Fruit fly (Drosophila melanogaster) whole organism, embryonic: Measurements from ENCODE around the gene CG11378.

ENCODE experiments used
- Abd-B ChIP-seq: fragments of 200-800 bp; sonication (Bioruptor generic); optimal IDR thresholded peaks from 2 replicates; lab custom pipeline; 2018; ENCODE audit warnings: missing biosample characterization, mild to moderate bottlenecking, missing genetic modification characterization, moderate library complexity
- Asciz ChIP-seq: fragments of 200-800 bp; sonication (Bioruptor generic); optimal IDR thresholded peaks from 2 replicates; lab custom pipeline; 2017; ENCODE audit warnings: missing biosample characterization, mild to moderate bottlenecking, missing genetic modification characterization, missing genetic modification reagents
- CG10274 ChIP-seq: fragments of 200-800 bp; sonication (Bioruptor generic); optimal IDR thresholded peaks from 3 replicates; lab custom pipeline; 2017; ENCODE audit warnings: missing biosample characterization, mild to moderate bottlenecking, missing genetic modification characterization
- CG11560 ChIP-seq: fragments of 200-800 bp; sonication (Bioruptor generic); IDR thresholded peaks from 3 replicates; pipeline ENCODE4 v1.3.6; 2022; ENCODE audit warnings: missing biosample characterization, missing genetic modification characterization
- CG11723 ChIP-seq: fragments of 200-800 bp; sonication (Bioruptor generic); optimal IDR thresholded peaks from 2 replicates; lab custom pipeline; 2017; ENCODE audit warnings: missing biosample characterization, mild to moderate bottlenecking, missing genetic modification characterization
- CG12155 ChIP-seq: fragments of 200-800 bp; sonication (Bioruptor generic); optimal IDR thresholded peaks from 3 replicates; lab custom pipeline; 2016; ENCODE audit warnings: missing biosample characterization, missing genetic modification characterization
- CG12299 ChIP-seq: fragments of 200-800 bp; sonication (Bioruptor generic); optimal IDR thresholded peaks from 2 replicates; lab custom pipeline; 2018; ENCODE audit warnings: missing biosample characterization, mild to moderate bottlenecking, missing genetic modification characterization
- CG12769 ChIP-seq: fragments of 200-800 bp; sonication (Bioruptor generic); optimal IDR thresholded peaks from 2 replicates; lab custom pipeline; 2019; ENCODE audit warnings: missing biosample characterization, mild to moderate bottlenecking, missing genetic modification characterization, moderate library complexity
- CG14860 ChIP-seq: fragments of 200-800 bp; sonication (Bioruptor generic); IDR thresholded peaks from 3 replicates; pipeline ENCODE4 v1.3.6; 2022; ENCODE audit warnings: missing biosample characterization, missing genetic modification characterization; ENCODE audit not compliant: partially characterized antibody
- CG30020 ChIP-seq: fragments of 200-800 bp; optimal IDR thresholded peaks from 2 replicates; lab custom pipeline; 2019; ENCODE audit warnings: missing biosample characterization, mild to moderate bottlenecking, missing genetic modification characterization, moderate library complexity
- CG33213 ChIP-seq: fragments of 200-800 bp; sonication (Bioruptor generic); optimal IDR thresholded peaks from 3 replicates; lab custom pipeline; 2016; ENCODE audit warnings: missing biosample characterization, missing genetic modification characterization
- CG4282 ChIP-seq: fragments of 200-800 bp; sonication (Bioruptor generic); optimal IDR thresholded peaks from 2 replicates; lab custom pipeline; 2016; ENCODE audit warnings: missing biosample characterization, missing genetic modification characterization
- CG4820 ChIP-seq: fragments of 200-800 bp; sonication (Bioruptor generic); optimal IDR thresholded peaks from 3 replicates; lab custom pipeline; 2016; ENCODE audit warnings: missing biosample characterization, missing genetic modification characterization
- CG6175 ChIP-seq: fragments of 200-800 bp; sonication (Bioruptor generic); IDR thresholded peaks from 3 replicates; pipeline ENCODE4 v1.3.6; 2022; ENCODE audit warnings: missing biosample characterization, missing genetic modification characterization
- CG6689 ChIP-seq: fragments of 200-800 bp; sonication (Bioruptor generic); IDR thresholded peaks from 2 replicates; pipeline ENCODE4 v1.3.6; 2022; ENCODE audit warnings: missing biosample characterization, missing genetic modification characterization
- CG7786 ChIP-seq: fragments of 200-800 bp; sonication (Bioruptor generic); optimal IDR thresholded peaks from 2 replicates; lab custom pipeline; 2016; ENCODE audit warnings: missing biosample characterization, missing genetic modification characterization
- CG7987 ChIP-seq: fragments of 200-800 bp; sonication (Bioruptor generic); optimal IDR thresholded peaks from 2 replicates; lab custom pipeline; 2018; ENCODE audit warnings: missing biosample characterization, mild to moderate bottlenecking, missing genetic modification characterization, moderate library complexity
- D19A ChIP-seq: fragments of 200-800 bp; optimal IDR thresholded peaks from 3 replicates; lab custom pipeline; 2019; ENCODE audit warnings: missing biosample characterization, mild to moderate bottlenecking, missing genetic modification characterization, moderate library complexity
- Deaf1 ChIP-seq: fragments of 200-800 bp; optimal IDR thresholded peaks from 3 replicates; lab custom pipeline; 2019; ENCODE audit warnings: missing biosample characterization, mild to moderate bottlenecking, missing genetic modification characterization, moderate library complexity
- GATAe ChIP-seq: fragments of 200-800 bp; sonication (Bioruptor generic); conservative IDR thresholded peaks from 2 replicates; pipeline ENCODE4 v1.3.6; 2022; ENCODE audit warnings: missing biosample characterization, missing genetic modification characterization
- HLH4C ChIP-seq: fragments of 200-800 bp; sonication (Bioruptor generic); IDR thresholded peaks from 3 replicates; pipeline ENCODE4 v1.3.6; 2022; ENCODE audit warnings: missing biosample characterization, missing genetic modification characterization; ENCODE audit not compliant: partially characterized antibody
- Hand ChIP-seq: fragments of 200-800 bp; sonication (Bioruptor generic); optimal IDR thresholded peaks from 2 replicates; lab custom pipeline; 2017; ENCODE audit warnings: mild to moderate bottlenecking, missing biosample characterization, missing genetic modification reagents, missing genetic modification characterization
- Hey ChIP-seq: fragments of 200-800 bp; sonication (Bioruptor generic); optimal IDR thresholded peaks from 3 replicates; lab custom pipeline; 2018; ENCODE audit warnings: missing biosample characterization, mild to moderate bottlenecking, missing genetic modification characterization
- Hr51 ChIP-seq, 2 experiments: fragments of 200-800 bp; sonication (Bioruptor generic); optimal IDR thresholded peaks; 2 replicates in 1 of 2; 3 replicates in 1 of 2; lab custom pipeline; 2016 to 2018; ENCODE audit warnings: missing biosample characterization in 2 of 2, missing genetic modification characterization in 2 of 2, mild to moderate bottlenecking in 1 of 2, moderate library complexity in 1 of 2
- Mes4 ChIP-seq: fragments of 200-800 bp; sonication (Bioruptor generic); optimal IDR thresholded peaks from 2 replicates; lab custom pipeline; 2016; ENCODE audit warnings: missing biosample characterization, missing genetic modification characterization
- Neu2 ChIP-seq: fragments of 200-800 bp; sonication (Bioruptor generic); optimal IDR thresholded peaks from 3 replicates; lab custom pipeline; 2016; ENCODE audit warnings: missing biosample characterization, missing genetic modification characterization, borderline replicate concordance
- Ptx1 ChIP-seq: fragments of 200-800 bp; sonication (Bioruptor generic); IDR thresholded peaks from 2 replicates; pipeline ENCODE4 v1.3.6; 2022; ENCODE audit warnings: missing biosample characterization, missing genetic modification characterization
- Stat92E ChIP-seq, 3 experiments: fragments of >200 bp in 2 of 3; fragments of 200-800 bp in 1 of 3; sonication (Bioruptor generic) in 1 of 3; optimal IDR thresholded peaks; 2 replicates each; lab custom pipeline; 2017 to 2019; ENCODE audit warnings: missing biosample characterization in 3 of 3, missing genetic modification characterization in 3 of 3, mild to moderate bottlenecking in 1 of 3, moderate library complexity in 1 of 3
- TFAM ChIP-seq: fragments of 200-800 bp; sonication (Bioruptor generic); optimal IDR thresholded peaks from 2 replicates; lab custom pipeline; 2017; ENCODE audit warnings: missing biosample characterization, missing genetic modification characterization, inconsistent platforms
- ato ChIP-seq: fragments of 200-800 bp; sonication (Bioruptor generic); IDR thresholded peaks from 2 replicates; pipeline ENCODE4 v1.3.6; 2022; ENCODE audit warnings: missing biosample characterization, missing genetic modification characterization; ENCODE audit not compliant: partially characterized antibody
- az2 ChIP-seq: fragments of 200-800 bp; sonication (Bioruptor generic); optimal IDR thresholded peaks from 3 replicates; lab custom pipeline; 2016; ENCODE audit warnings: missing biosample characterization, missing genetic modification characterization
- cg ChIP-seq: fragments of 200-800 bp; sonication (Bioruptor generic); optimal IDR thresholded peaks from 3 replicates; lab custom pipeline; 2019; ENCODE audit warnings: missing biosample characterization, mild to moderate bottlenecking, missing genetic modification characterization, moderate library complexity
- da ChIP-seq: fragments of 200-800 bp; sonication (Bioruptor generic); optimal IDR thresholded peaks from 2 replicates; lab custom pipeline; 2016; ENCODE audit warnings: missing biosample characterization, missing genetic modification characterization
- dan ChIP-seq: fragments of 200-800 bp; sonication (Bioruptor generic); IDR thresholded peaks from 2 replicates; pipeline ENCODE4 v1.3.6; 2022; ENCODE audit warnings: missing biosample characterization, missing genetic modification characterization
- fd96Cb ChIP-seq: fragments of 200-800 bp; sonication (Bioruptor generic); optimal IDR thresholded peaks from 2 replicates; lab custom pipeline; 2018; ENCODE audit warnings: missing biosample characterization, mild to moderate bottlenecking, missing genetic modification characterization, moderate library complexity
- fru ChIP-seq: fragments of >200 bp; optimal IDR thresholded peaks from 2 replicates; lab custom pipeline; 2017
- hth ChIP-seq: fragments of >200 bp; optimal IDR thresholded peaks from 2 replicates; lab custom pipeline; 2017; ENCODE audit warnings: inconsistent platforms
- lab ChIP-seq: fragments of 200-800 bp; sonication (Bioruptor generic); optimal IDR thresholded peaks from 3 replicates; lab custom pipeline; 2017; ENCODE audit warnings: missing biosample characterization, missing genetic modification characterization, mild to moderate bottlenecking, moderate library complexity, missing genetic modification reagents
- lmd ChIP-seq: fragments of 200-800 bp; sonication (Bioruptor generic); IDR thresholded peaks from 2 replicates; pipeline ENCODE4 v1.3.6; 2022; ENCODE audit warnings: missing biosample characterization, missing genetic modification characterization
- lola ChIP-seq, 3 experiments: fragments of >200 bp in 2 of 3; fragments of 200-800 bp in 1 of 3; sonication (Bioruptor generic) in 1 of 3; optimal IDR thresholded peaks; 2 replicates each; lab custom pipeline; 2017 to 2019; ENCODE audit warnings: missing biosample characterization in 3 of 3, missing genetic modification characterization in 3 of 3, mild to moderate bottlenecking in 1 of 3, moderate library complexity in 1 of 3
- p53 ChIP-seq: fragments of 200-800 bp; sonication (Bioruptor generic); optimal IDR thresholded peaks from 2 replicates; lab custom pipeline; 2016; ENCODE audit warnings: missing biosample characterization, missing genetic modification characterization
- peb ChIP-seq: fragments of 200-800 bp; sonication (Bioruptor generic); IDR thresholded peaks from 2 replicates; pipeline ENCODE4 v1.3.6; 2022; ENCODE audit warnings: missing biosample characterization, missing genetic modification characterization
- pita ChIP-seq: fragments of 200-800 bp; sonication (Bioruptor generic); optimal IDR thresholded peaks from 2 replicates; lab custom pipeline; 2017; ENCODE audit warnings: missing biosample characterization, mild to moderate bottlenecking, missing genetic modification characterization
- row ChIP-seq: fragments of 200-800 bp; sonication (Bioruptor generic); IDR thresholded peaks from 3 replicates; pipeline ENCODE4 v1.3.6; 2022; ENCODE audit warnings: missing biosample characterization, missing genetic modification characterization
- tin ChIP-seq: fragments of 200-800 bp; sonication (Bioruptor generic); optimal IDR thresholded peaks from 3 replicates; lab custom pipeline; 2016; ENCODE audit warnings: missing biosample characterization, missing genetic modification characterization
- wor ChIP-seq: fragments of 200-800 bp; sonication (Bioruptor generic); IDR thresholded peaks from 2 replicates; pipeline ENCODE4 v1.3.6; 2022; ENCODE audit warnings: missing biosample characterization, missing genetic modification characterization
- yki ChIP-seq: fragments of >200 bp; optimal IDR thresholded peaks from 3 replicates; lab custom pipeline; 2018
- z ChIP-seq: fragments of 200-800 bp; sonication (Bioruptor generic); IDR thresholded peaks from 3 replicates; pipeline ENCODE4 v1.3.6; 2022; ENCODE audit warnings: missing biosample characterization, missing genetic modification characterization
- zf30C ChIP-seq: fragments of 200-800 bp; sonication (Bioruptor generic); optimal IDR thresholded peaks from 3 replicates; lab custom pipeline; 2018; ENCODE audit warnings: missing biosample characterization, mild to moderate bottlenecking, missing genetic modification characterization
- zfh2 ChIP-seq: fragments of 200-800 bp; sonication (Bioruptor generic); optimal IDR thresholded peaks from 2 replicates; lab custom pipeline; 2016; ENCODE audit warnings: missing biosample characterization, missing genetic modification characterization

The CG11378 gene

DNA sequence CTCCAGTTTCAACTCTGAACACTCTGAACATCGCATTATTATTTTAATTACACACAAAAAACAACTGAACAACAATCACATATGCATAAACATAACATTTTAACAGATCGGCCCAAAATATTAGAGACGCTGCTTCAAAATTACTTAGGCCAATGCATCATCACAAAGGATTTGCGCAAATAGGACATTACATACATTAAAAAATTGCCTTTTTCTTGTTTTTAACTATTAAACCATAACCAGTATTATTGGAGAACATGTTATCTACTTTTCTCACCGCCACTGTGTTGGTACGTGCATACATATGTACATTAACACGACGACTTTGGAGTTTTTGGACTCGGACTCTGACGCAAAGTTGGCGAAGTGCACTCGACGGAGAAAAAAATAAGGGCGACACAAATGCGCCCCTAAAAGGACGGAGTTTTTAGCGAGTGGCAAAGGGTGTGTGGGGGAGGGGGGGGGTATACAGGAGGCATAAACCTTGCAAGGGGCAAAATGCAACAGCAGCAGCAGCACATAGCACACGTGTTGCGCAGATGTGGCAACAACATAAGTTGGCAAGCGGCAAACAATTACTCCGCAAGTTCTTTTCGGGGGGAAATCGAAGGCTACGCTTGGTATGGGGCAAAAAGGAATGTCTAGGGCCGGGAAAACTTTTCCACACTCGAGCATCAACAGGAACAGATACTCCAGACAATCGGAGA lies 40.9 kb upstream of the CG11378 start (continued):
- TF ChIP-seq pita (no peak), Neu2 (GFP tag; lab: Kevin White, UChicago) (no peak), CG7786 (GFP tag; lab: Kevin White, UChicago) (no peak), CG12299 (tag; lab: Kevin White, UChicago) (no peak), zfh2 (no peak), TFAM (GFP tag; lab: Kevin White, UChicago) (no peak), CG11560 (tag; lab: Robert Waterston, UW) (no peak), CG12155 (GFP tag; lab: Kevin White, UChicago) (peak; percentile 38), row (GFP tag; lab: Robert Waterston, UW) (peak; percentile 69), CG30020 (tag; lab: Kevin White, UChicago) (no peak), az2 (GFP tag; lab: Kevin White, UChicago) (peak; percentile 71), CG6175 (GFP tag; lab: Robert Waterston, UW) (no peak), Hr51 (GFP tag; optimal IDR thresholded peaks at IDR 0.05; lab: Kevin White, UChicago) (peak in 1 of 2 experiments; percentile 73), CG14860 (no peak), CG7987 (GFP tag; lab: Kevin White, UChicago) (no peak), wor (peak; percentile 50; the same call in 1 of the 2 replicates), Abd-B (GFP tag; lab: Kevin White, UChicago) (peak; percentile 42), CG10274 (GFP tag; lab: Kevin White, UChicago) (no peak), CG11723 (GFP tag; lab: Kevin White, UChicago) (peak; percentile 44), zf30C (GFP tag; lab: Kevin White, UChicago) (no peak), Mes4 (GFP tag; lab: Kevin White, UChicago) (peak; percentile 10), GATAe (GFP tag; lab: Robert Waterston, UW) (no peak), Ptx1 (GFP tag; lab: Robert Waterston, UW) (peak; percentile 62), z (GFP tag; lab: Robert Waterston, UW) (no peak), ato (no peak), CG12769 (tag; lab: Kevin White, UChicago) (peak; percentile 61), CG6689 (GFP tag; lab: Robert Waterston, UW) (peak; percentile 75), lmd (GFP tag; lab: Robert Waterston, UW) (peak; percentile 70), tin (GFP tag; lab: Kevin White, UChicago) (peak; percentile 53), cg (GFP tag; lab: Kevin White, UChicago) (no peak), hth (lab: Kevin White, UChicago) (no peak), p53 (GFP tag; lab: Kevin White, UChicago) (no peak), yki (lab: Kevin White, UChicago) (no peak), CG33213 (GFP tag; lab: Kevin White, UChicago) (no peak), lab (GFP tag; lab: Kevin White, UChicago) (peak; percentile 61), Deaf1 (tag; lab: Kevin White, UChicago) (peak; percentile 25), fru (lab: Kevin White, UChicago) (no peak), Hand (no peak), HLH4C (GFP tag; lab: Robert Waterston, UW) (no peak), CG4820 (peak; percentile 62), Stat92E (GFP tag; optimal IDR thresholded peaks at IDR 0.05; lab: Kevin White, UChicago) (no peak), fd96Cb (peak; percentile 79), Asciz (peak; percentile 79), da (no peak), D19A (tag; lab: Kevin White, UChicago) (peak; percentile 62), CG4282 (GFP tag; lab: Kevin White, UChicago) (no peak), Hey (tag; lab: Kevin White, UChicago) (no peak), peb (0 out of 2 replicates have a peak, but pooled peaks have one; percentile 46), lola (GFP tag; optimal IDR thresholded peaks at IDR 0.05; lab: Kevin White, UChicago) (peak in 1 of 3 experiments; percentile 68), dan (GFP tag; lab: Robert Waterston, UW) (no peak)
